Fruit fly (Drosophila melanogaster): ENCODE measurements around the gene CG17219.

CG17219 gene

dm6 chr2L:2992664-2993174 lies 36.3 kb upstream of the CG17219 start, which contains the start of the genes okr and CG3558 (continued):
- TF ChIP-seq dan (GFP tag; IDR thresholded peaks at IDR 0.05): no peak
- peak; percentile 58; the same call in 2 of the 3 replicates for TF ChIP-seq CG7963 (GFP tag; IDR thresholded peaks at IDR 0.05; ENCODE audit: partially characterized antibody)
- TF ChIP-seq gro (GFP tag; optimal IDR thresholded peaks at IDR 0.05): no peak
- no peak for TF ChIP-seq Kr (GFP tag; optimal IDR thresholded peaks at IDR 0.05)
- TF ChIP-seq ci (GFP tag; IDR thresholded peaks at IDR 0.05): no peak
- no peak for TF ChIP-seq CG11695 (GFP tag; IDR thresholded peaks at IDR 0.05)
- TF ChIP-seq tup (GFP tag; optimal IDR thresholded peaks at IDR 0.05): no peak
- TF ChIP-seq HmgZ (tag; optimal IDR thresholded peaks at IDR 0.05): no peak
- no peak for TF ChIP-seq crol (GFP tag; IDR thresholded peaks at IDR 0.05)
- TF ChIP-seq aop (GFP tag; IDR thresholded peaks at IDR 0.05): no peak
- TF ChIP-seq disco-r (GFP tag; optimal IDR thresholded peaks at IDR 0.05): no peak
- TF ChIP-seq Dip3 (GFP tag; optimal IDR thresholded peaks at IDR 0.05): no peak
- TF ChIP-seq dpn (GFP tag; optimal IDR thresholded peaks at IDR 0.05): no peak
- peak; percentile 85 for TF ChIP-seq CG2116 (GFP tag; optimal IDR thresholded peaks at IDR 0.05)
- TF ChIP-seq Deaf1 (tag; optimal IDR thresholded peaks at IDR 0.05): no peak
- no peak for TF ChIP-seq repo (GFP tag; optimal IDR thresholded peaks at IDR 0.05)
- no peak for TF ChIP-seq CG12299 (tag; optimal IDR thresholded peaks at IDR 0.05)
- TF ChIP-seq org-1 (GFP tag; optimal IDR thresholded peaks at IDR 0.05): no peak
- no peak for TF ChIP-seq CG34376 (GFP tag; optimal IDR thresholded peaks at IDR 0.05)
- TF ChIP-seq lov (optimal IDR thresholded peaks at IDR 0.05): no peak
- TF ChIP-seq lov (GFP tag; IDR thresholded peaks at IDR 0.05): no peak
- 0 out of 2 replicates have a peak, but pooled peaks have one; percentile 9 for TF ChIP-seq vvl (GFP tag; IDR thresholded peaks at IDR 0.05)
- no peak for TF ChIP-seq ac (GFP tag; optimal IDR thresholded peaks at IDR 0.05)
- peak; percentile 0 for TF ChIP-seq CG6254 (GFP tag; optimal IDR thresholded peaks at IDR 0.05)
- TF ChIP-seq MBD-R2 (GFP tag; IDR thresholded peaks at IDR 0.05): peak; percentile 80
- TF ChIP-seq CG12942 (GFP tag; optimal IDR thresholded peaks at IDR 0.05): no peak
- peak; percentile 94 for TF ChIP-seq CG34224 (GFP tag; IDR thresholded peaks at IDR 0.05; ENCODE audit: partially characterized antibody)
- no peak for TF ChIP-seq gt (GFP tag; IDR thresholded peaks at IDR 0.05)
- TF ChIP-seq sd (tag; optimal IDR thresholded peaks at IDR 0.05): no peak
- no peak for TF ChIP-seq Hmx (GFP tag; optimal IDR thresholded peaks at IDR 0.05)
- TF ChIP-seq twi (tag; optimal IDR thresholded peaks at IDR 0.05): no peak
- no peak for TF ChIP-seq CG4404 (GFP tag; IDR thresholded peaks at IDR 0.05)
- no peak for TF ChIP-seq CG17912 (GFP tag; optimal IDR thresholded peaks at IDR 0.05)
- peak; percentile 90 for TF ChIP-seq CG13287 (GFP tag; IDR thresholded peaks at IDR 0.05; ENCODE audit: partially characterized antibody)
- no peak for TF ChIP-seq usp (GFP tag; optimal IDR thresholded peaks at IDR 0.05)
- TF ChIP-seq CG13775 (GFP tag; optimal IDR thresholded peaks at IDR 0.05): no peak
- peak; percentile 54 for TF ChIP-seq CG10267 (tag; optimal IDR thresholded peaks at IDR 0.05)
- no peak for TF ChIP-seq Dfd (GFP tag; optimal IDR thresholded peaks at IDR 0.05)
- no peak for TF ChIP-seq tin (GFP tag; optimal IDR thresholded peaks at IDR 0.05)
- no peak for TF ChIP-seq pho (GFP tag; optimal IDR thresholded peaks at IDR 0.05)
- TF ChIP-seq lilli (GFP tag; optimal IDR thresholded peaks at IDR 0.05): peak; percentile 21
- TF ChIP-seq YL-1 (GFP tag; optimal IDR thresholded peaks at IDR 0.05): peak; percentile 26
- TF ChIP-seq CG42726 (GFP tag; IDR thresholded peaks at IDR 0.05; ENCODE audit: partially characterized antibody): no peak; the same call in 1 of the 2 replicates
- no peak for TF ChIP-seq CG7357 (GFP tag; IDR thresholded peaks at IDR 0.05)
- TF ChIP-seq Antp (GFP tag; optimal IDR thresholded peaks at IDR 0.05): no peak
- peak; percentile 78 for TF ChIP-seq bbx (GFP tag; IDR thresholded peaks at IDR 0.05; ENCODE audit: partially characterized antibody)
- TF ChIP-seq danr (GFP tag; IDR thresholded peaks at IDR 0.05): no peak
- no peak for TF ChIP-seq CG10654 (GFP tag; optimal IDR thresholded peaks at IDR 0.05)
- no peak for TF ChIP-seq CG3847 (GFP tag; IDR thresholded peaks at IDR 0.05)
- no peak for TF ChIP-seq Hr39 (optimal IDR thresholded peaks at IDR 0.05)
- no peak for TF ChIP-seq CG1529 (GFP tag; optimal IDR thresholded peaks at IDR 0.05)
- TF ChIP-seq NC2α (GFP tag; optimal IDR thresholded peaks at IDR 0.05): no peak

Data from whole organism, embryonic.